Fruit fly (Drosophila melanogaster) whole organism, embryonic: Measurements from ENCODE around the gene CG16758.
A peak's percentile ranks its signal among the peaks of the same experiment; 100 is the strongest.

Experiments used
- Adf1 ChIP-seq: fragments of 200-800 bp; sonication (Bioruptor generic); IDR thresholded peaks from 2 replicates; pipeline ENCODE4 v1.3.6; 2022; ENCODE audit warnings: missing biosample characterization, missing genetic modification characterization
- Atf6 ChIP-seq: fragments of 200-800 bp; sonication (Bioruptor generic); IDR thresholded peaks from 2 replicates; pipeline ENCODE4 v1.3.6; 2022; ENCODE audit warnings: missing biosample characterization, missing genetic modification characterization
- B-H2 ChIP-seq: fragments of 200-800 bp; sonication (Bioruptor generic); optimal IDR thresholded peaks from 2 replicates; lab custom pipeline; 2018; ENCODE audit warnings: missing biosample characterization, mild to moderate bottlenecking, missing genetic modification characterization
- CG10147 ChIP-seq: fragments of 200-800 bp; sonication (Bioruptor generic); optimal IDR thresholded peaks from 2 replicates; lab custom pipeline; 2019; ENCODE audit warnings: missing biosample characterization, mild to moderate bottlenecking, missing genetic modification characterization, moderate library complexity
- CG11695 ChIP-seq: fragments of 200-800 bp; sonication (Bioruptor generic); IDR thresholded peaks from 3 replicates; pipeline ENCODE4 v1.3.6; 2022; ENCODE audit warnings: missing biosample characterization, missing genetic modification characterization
- CG11723 ChIP-seq: fragments of 200-800 bp; sonication (Bioruptor generic); optimal IDR thresholded peaks from 2 replicates; lab custom pipeline; 2017; ENCODE audit warnings: missing biosample characterization, mild to moderate bottlenecking, missing genetic modification characterization
- CG13424 ChIP-seq: fragments of 200-800 bp; sonication (Bioruptor generic); optimal IDR thresholded peaks from 2 replicates; lab custom pipeline; 2019; ENCODE audit warnings: missing biosample characterization, mild to moderate bottlenecking, missing genetic modification characterization, moderate library complexity
- CG15073 ChIP-seq: fragments of 200-800 bp; sonication (Bioruptor generic); optimal IDR thresholded peaks from 2 replicates; lab custom pipeline; 2016; ENCODE audit warnings: missing biosample characterization, missing genetic modification characterization
- CG17186 ChIP-seq: fragments of 200-800 bp; sonication (Bioruptor generic); optimal IDR thresholded peaks from 3 replicates; lab custom pipeline; 2017; ENCODE audit warnings: missing biosample characterization, missing genetic modification reagents, missing genetic modification characterization
- CG17361 ChIP-seq: fragments of 200-800 bp; sonication (Bioruptor generic); IDR thresholded peaks from 3 replicates; pipeline ENCODE4 v1.3.6; 2022; ENCODE audit warnings: missing biosample characterization, missing genetic modification characterization
- CG2120 ChIP-seq: fragments of 200-800 bp; sonication (Bioruptor generic); optimal IDR thresholded peaks from 3 replicates; lab custom pipeline; 2016; ENCODE audit warnings: missing biosample characterization, missing genetic modification characterization
- CG2129 ChIP-seq: fragments of 200-800 bp; sonication (Bioruptor generic); IDR thresholded peaks from 2 replicates; pipeline ENCODE4 v1.3.6; 2022; ENCODE audit warnings: missing biosample characterization, missing genetic modification characterization; ENCODE audit not compliant: partially characterized antibody
- CG32772 ChIP-seq: fragments of 200-800 bp; sonication (Bioruptor generic); IDR thresholded peaks from 2 replicates; pipeline ENCODE4 v1.3.6; 2022; ENCODE audit warnings: missing biosample characterization, missing genetic modification characterization
- CG3281 ChIP-seq: fragments of 200-800 bp; sonication (Bioruptor generic); optimal IDR thresholded peaks from 3 replicates; lab custom pipeline; 2017; ENCODE audit warnings: missing biosample characterization, mild to moderate bottlenecking, missing genetic modification characterization
- CG4617 ChIP-seq: fragments of 200-800 bp; sonication (Bioruptor generic); optimal IDR thresholded peaks from 3 replicates; lab custom pipeline; 2016; ENCODE audit warnings: missing biosample characterization, missing genetic modification characterization, borderline replicate concordance
- CG4820 ChIP-seq: fragments of 200-800 bp; sonication (Bioruptor generic); optimal IDR thresholded peaks from 3 replicates; lab custom pipeline; 2016; ENCODE audit warnings: missing biosample characterization, missing genetic modification characterization
- CG7372 ChIP-seq: fragments of 200-800 bp; sonication (Bioruptor generic); IDR thresholded peaks from 2 replicates; pipeline ENCODE4 v1.3.6; 2022; ENCODE audit warnings: missing biosample characterization, missing genetic modification characterization
- CG9215 ChIP-seq: fragments of 200-800 bp; sonication (Bioruptor generic); IDR thresholded peaks from 2 replicates; pipeline ENCODE4 v1.3.6; 2022; ENCODE audit warnings: missing biosample characterization, missing genetic modification characterization
- CG9437 ChIP-seq: fragments of 200-800 bp; sonication (Bioruptor generic); optimal IDR thresholded peaks from 2 replicates; lab custom pipeline; 2018; ENCODE audit warnings: missing biosample characterization, mild to moderate bottlenecking, missing genetic modification characterization
- CG9609 ChIP-seq: fragments of 200-800 bp; sonication (Bioruptor generic); optimal IDR thresholded peaks from 3 replicates; lab custom pipeline; 2016; ENCODE audit warnings: missing biosample characterization, missing genetic modification characterization
- Dbx ChIP-seq: fragments of 200-800 bp; sonication (Bioruptor generic); IDR thresholded peaks from 3 replicates; pipeline ENCODE4 v1.3.6; 2022; ENCODE audit warnings: missing biosample characterization, missing genetic modification characterization
- Eip74EF ChIP-seq, 2 experiments: fragments of 200-800 bp in 1 of 2; fragments of >200 bp in 1 of 2; sonication (Bioruptor generic) in 1 of 2; optimal IDR thresholded peaks; 2 replicates each; lab custom pipeline; 2017 to 2019; ENCODE audit warnings: missing biosample characterization in 2 of 2, missing genetic modification characterization in 2 of 2, mild to moderate bottlenecking in 1 of 2, moderate library complexity in 1 of 2
- HLH54F ChIP-seq: fragments of 200-800 bp; sonication (Bioruptor generic); optimal IDR thresholded peaks from 3 replicates; lab custom pipeline; 2016; ENCODE audit warnings: missing biosample characterization, missing genetic modification characterization
- Hand ChIP-seq: fragments of 200-800 bp; sonication (Bioruptor generic); optimal IDR thresholded peaks from 2 replicates; lab custom pipeline; 2017; ENCODE audit warnings: mild to moderate bottlenecking, missing biosample characterization, missing genetic modification reagents, missing genetic modification characterization
- Hey ChIP-seq: fragments of 200-800 bp; sonication (Bioruptor generic); optimal IDR thresholded peaks from 3 replicates; lab custom pipeline; 2018; ENCODE audit warnings: missing biosample characterization, mild to moderate bottlenecking, missing genetic modification characterization
- NC2α ChIP-seq: fragments of 200-800 bp; sonication (Bioruptor generic); optimal IDR thresholded peaks from 2 replicates; lab custom pipeline; 2016; ENCODE audit warnings: missing biosample characterization, missing genetic modification characterization
- NK7.1 ChIP-seq: fragments of 200-800 bp; sonication (Bioruptor generic); optimal IDR thresholded peaks from 3 replicates; lab custom pipeline; 2016; ENCODE audit warnings: missing biosample characterization, missing genetic modification characterization
- Neu2 ChIP-seq: fragments of 200-800 bp; sonication (Bioruptor generic); optimal IDR thresholded peaks from 3 replicates; lab custom pipeline; 2016; ENCODE audit warnings: missing biosample characterization, missing genetic modification characterization, borderline replicate concordance
- Opbp ChIP-seq: fragments of 200-800 bp; sonication (Bioruptor generic); IDR thresholded peaks from 3 replicates; pipeline ENCODE4 v1.3.6; 2022; ENCODE audit warnings: missing biosample characterization, missing genetic modification characterization; ENCODE audit not compliant: partially characterized antibody
- Sin3A ChIP-seq: fragments of >200 bp; optimal IDR thresholded peaks from 2 replicates; lab custom pipeline; 2018
- Sry-β ChIP-seq: fragments of 200-800 bp; sonication (Bioruptor generic); optimal IDR thresholded peaks from 2 replicates; lab custom pipeline; 2018; ENCODE audit warnings: missing biosample characterization, mild to moderate bottlenecking, missing genetic modification characterization, moderate library complexity
- abd-A ChIP-seq: fragments of 200-800 bp; sonication (Bioruptor generic); optimal IDR thresholded peaks from 3 replicates; lab custom pipeline; 2019; ENCODE audit warnings: missing biosample characterization, mild to moderate bottlenecking, missing genetic modification characterization, moderate library complexity
- ash1 ChIP-seq: fragments of 200-800 bp; sonication (Bioruptor generic); optimal IDR thresholded peaks from 2 replicates; lab custom pipeline; 2018; ENCODE audit warnings: missing biosample characterization, mild to moderate bottlenecking, missing genetic modification characterization
- ato ChIP-seq: fragments of 200-800 bp; sonication (Bioruptor generic); IDR thresholded peaks from 2 replicates; pipeline ENCODE4 v1.3.6; 2022; ENCODE audit warnings: missing biosample characterization, missing genetic modification characterization; ENCODE audit not compliant: partially characterized antibody
- bowl ChIP-seq: fragments of 200-800 bp; sonication (Bioruptor generic); IDR thresholded peaks from 2 replicates; pipeline ENCODE4 v1.3.6; 2022; ENCODE audit warnings: missing biosample characterization, missing genetic modification characterization
- chinmo ChIP-seq: fragments of 200-800 bp; sonication (Bioruptor generic); IDR thresholded peaks from 4 replicates; pipeline ENCODE4 v1.3.6; 2022; ENCODE audit warnings: missing biosample characterization, missing genetic modification characterization; ENCODE audit not compliant: partially characterized antibody
- croc ChIP-seq: fragments of 200-800 bp; sonication (Bioruptor generic); conservative IDR thresholded peaks from 3 replicates; pipeline ENCODE4 v1.3.6; 2022; ENCODE audit warnings: missing biosample characterization, missing genetic modification characterization
- dati ChIP-seq: fragments of 200-800 bp; sonication (Bioruptor generic); IDR thresholded peaks from 2 replicates; pipeline ENCODE4 v1.3.6; 2022; ENCODE audit warnings: missing biosample characterization, missing genetic modification characterization
- eyg ChIP-seq: fragments of 200-800 bp; sonication (Bioruptor generic); optimal IDR thresholded peaks from 3 replicates; lab custom pipeline; 2016; ENCODE audit warnings: missing biosample characterization, missing genetic modification characterization
- gcm ChIP-seq: fragments of 200-800 bp; sonication (Bioruptor generic); optimal IDR thresholded peaks from 2 replicates; lab custom pipeline; 2019; ENCODE audit warnings: missing biosample characterization, mild to moderate bottlenecking, missing genetic modification characterization, moderate library complexity
- gro ChIP-seq: fragments of 200-800 bp; sonication (Bioruptor generic); optimal IDR thresholded peaks from 2 replicates; lab custom pipeline; 2016; ENCODE audit warnings: missing biosample characterization, missing genetic modification characterization
- kay ChIP-seq: fragments of 200-800 bp; sonication (Bioruptor generic); optimal IDR thresholded peaks from 2 replicates; lab custom pipeline; 2016; ENCODE audit warnings: missing biosample characterization, missing genetic modification characterization
- nmo ChIP-seq: fragments of 200-800 bp; sonication (Bioruptor generic); optimal IDR thresholded peaks from 2 replicates; lab custom pipeline; 2018; ENCODE audit warnings: missing biosample characterization, mild to moderate bottlenecking, missing genetic modification characterization, moderate library complexity
- pfk ChIP-seq: fragments of 200-800 bp; sonication (Bioruptor generic); optimal IDR thresholded peaks from 2 replicates; lab custom pipeline; 2018; ENCODE audit warnings: missing biosample characterization, mild to moderate bottlenecking, missing genetic modification characterization, moderate library complexity
- phol ChIP-seq: fragments of 200-800 bp; sonication (Bioruptor generic); optimal IDR thresholded peaks from 3 replicates; lab custom pipeline; 2018; ENCODE audit warnings: missing biosample characterization, mild to moderate bottlenecking, missing genetic modification characterization, moderate library complexity
- psq ChIP-seq: fragments of 200-800 bp; sonication (Bioruptor generic); optimal IDR thresholded peaks from 2 replicates; lab custom pipeline; 2017; ENCODE audit warnings: missing biosample characterization, missing genetic modification characterization
- seq ChIP-seq: fragments of 200-800 bp; sonication (Bioruptor generic); IDR thresholded peaks from 2 replicates; pipeline ENCODE4 v1.3.6; 2022; ENCODE audit warnings: missing biosample characterization, missing genetic modification characterization
- stwl ChIP-seq: fragments of 200-800 bp; sonication (Bioruptor generic); optimal IDR thresholded peaks from 3 replicates; lab custom pipeline; 2018; ENCODE audit warnings: missing biosample characterization, mild to moderate bottlenecking, missing genetic modification characterization, moderate library complexity
- trem ChIP-seq: fragments of 200-800 bp; optimal IDR thresholded peaks from 3 replicates; lab custom pipeline; 2019; ENCODE audit warnings: missing biosample characterization, mild to moderate bottlenecking, missing genetic modification characterization, moderate library complexity
- ttk ChIP-seq: fragments of 200-800 bp; sonication (Bioruptor generic); IDR thresholded peaks from 2 replicates; pipeline ENCODE4 v2.1.2; 2022; ENCODE audit warnings: missing biosample characterization, missing genetic modification characterization
- zfh2 ChIP-seq: fragments of 200-800 bp; sonication (Bioruptor generic); optimal IDR thresholded peaks from 2 replicates; lab custom pipeline; 2016; ENCODE audit warnings: missing biosample characterization, missing genetic modification characterization

CG16758 gene

DNA sequence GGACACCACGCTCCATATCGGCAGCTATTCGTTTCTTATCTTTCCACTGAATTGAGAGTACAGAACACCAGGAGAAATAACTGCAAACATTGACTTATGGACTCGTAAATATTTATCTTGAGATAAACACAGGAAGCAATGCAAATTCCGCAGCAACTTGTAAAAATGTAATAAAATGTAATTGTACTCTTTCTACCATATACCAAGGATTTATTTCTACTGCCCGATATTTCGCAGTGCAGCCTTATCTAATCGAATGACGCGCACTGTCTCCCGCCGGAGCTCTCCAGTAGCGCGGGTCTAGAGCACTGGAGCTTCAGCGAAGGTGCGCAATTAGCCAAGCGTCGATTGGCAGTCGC is 9.2 kb downstream of the CG16758 start (continued):
- no peak for TF ChIP-seq Sry-β (GFP tag; lab: Kevin White, UChicago)
- peak in 1 of 2 experiments; percentile 64 for TF ChIP-seq Eip74EF (GFP tag; optimal IDR thresholded peaks at IDR 0.05; lab: Kevin White, UChicago)
- TF ChIP-seq CG2120 (GFP tag; lab: Kevin White, UChicago), result peak; percentile 91
- peak; percentile 66 for TF ChIP-seq trem (tag; lab: Kevin White, UChicago)
- no peak for TF ChIP-seq Sin3A (lab: Kevin White, UChicago)
- TF ChIP-seq phol (tag; lab: Kevin White, UChicago), result peak; percentile 82
- TF ChIP-seq CG4820, result peak; percentile 82
- no peak for TF ChIP-seq ato
- no peak for TF ChIP-seq CG15073 (GFP tag; lab: Kevin White, UChicago)
- no peak for TF ChIP-seq CG2129 (GFP tag; lab: Robert Waterston, UW)
- peak; percentile 33 for TF ChIP-seq CG9609
- TF ChIP-seq Neu2 (GFP tag; lab: Kevin White, UChicago), result peak; percentile 48
- peak; percentile 38 for TF ChIP-seq gcm (GFP tag; lab: Kevin White, UChicago)
- peak; percentile 76 for TF ChIP-seq Hand
- TF ChIP-seq HLH54F (GFP tag; lab: Kevin White, UChicago), result peak; percentile 70
- peak; percentile 59; the same call in 1 of the 4 replicates for TF ChIP-seq chinmo (GFP tag; lab: Robert Waterston, UW)
- peak; percentile 84 for TF ChIP-seq seq (GFP tag; lab: Robert Waterston, UW)
- TF ChIP-seq dati (GFP tag; lab: Robert Waterston, UW), result no peak
- TF ChIP-seq bowl (GFP tag; lab: Robert Waterston, UW), result peak; percentile 75; the same call in 1 of the 2 replicates
- TF ChIP-seq ttk (GFP tag; lab: Robert Waterston, UW), result peak; percentile 87
- peak; percentile 77 for TF ChIP-seq croc (GFP tag; lab: Robert Waterston, UW)
- TF ChIP-seq CG3281 (GFP tag; lab: Kevin White, UChicago), result peak; percentile 94
- peak; percentile 81 for TF ChIP-seq CG13424 (tag; lab: Kevin White, UChicago)
- peak; percentile 85 for TF ChIP-seq ash1 (GFP tag; lab: Kevin White, UChicago)
- TF ChIP-seq kay (GFP tag; lab: Kevin White, UChicago), result peak; percentile 90
- peak; percentile 85 for TF ChIP-seq CG17361 (GFP tag; lab: Robert Waterston, UW)
- TF ChIP-seq nmo (GFP tag; lab: Kevin White, UChicago), result peak; percentile 81
- TF ChIP-seq CG11695 (GFP tag; lab: Robert Waterston, UW), result peak; percentile 94
- TF ChIP-seq CG4617 (GFP tag; lab: Kevin White, UChicago), result peak; percentile 20
- TF ChIP-seq CG10147, result peak; percentile 85
- TF ChIP-seq eyg (GFP tag; lab: Kevin White, UChicago), result peak; percentile 85
- peak; percentile 83 for TF ChIP-seq CG32772
- TF ChIP-seq Atf6 (GFP tag; lab: Robert Waterston, UW), result peak; percentile 93
- peak; percentile 79 for TF ChIP-seq Adf1
- TF ChIP-seq CG7372, result peak; percentile 86
- TF ChIP-seq gro (GFP tag; lab: Kevin White, UChicago), result peak; percentile 94
- TF ChIP-seq CG9215, result peak; percentile 90
- TF ChIP-seq NC2α, result no peak
- peak; percentile 76 for TF ChIP-seq NK7.1 (GFP tag; lab: Kevin White, UChicago)
- no peak for TF ChIP-seq pfk (GFP tag; lab: Kevin White, UChicago)
- TF ChIP-seq B-H2, result peak; percentile 37
- peak; percentile 57 for TF ChIP-seq CG11723 (GFP tag; lab: Kevin White, UChicago)
- no peak for TF ChIP-seq stwl (tag; lab: Kevin White, UChicago)
- TF ChIP-seq Hey (tag; lab: Kevin White, UChicago), result no peak
- peak; percentile 69 for TF ChIP-seq CG17186 (GFP tag; lab: Kevin White, UChicago)
- peak; percentile 96 for TF ChIP-seq Dbx (GFP tag; lab: Robert Waterston, UW)
- TF ChIP-seq zfh2 (GFP tag; lab: Kevin White, UChicago), result peak; percentile 82
- TF ChIP-seq psq (GFP tag; lab: Kevin White, UChicago), result no peak
- no peak for TF ChIP-seq Opbp
- no peak for TF ChIP-seq abd-A (tag; lab: Kevin White, UChicago)
- TF ChIP-seq CG9437, result peak; percentile 60
